Worm (Caenorhabditis elegans) whole organism, L2 larva: Measurements from ENCODE around the gene ocr-3.
A peak's percentile ranks its signal among the peaks of the same experiment; 100 is the strongest.

ENCODE experiments used
- C34F6.9 ChIP-seq: fragments of 150-350 bp; optimal IDR thresholded peaks from 2 replicates; lab custom pipeline; 2014; ENCODE audit warnings: missing biosample characterization, missing genetic modification characterization
- F13H6.1 ChIP-seq: sonication (generic microtip); optimal IDR thresholded peaks from 2 replicates; lab custom pipeline; 2016; ENCODE audit warnings: missing genetic modification characterization, missing compliant biosample characterization
- R02D3.7 ChIP-seq: fragments of 150-350 bp; optimal IDR thresholded peaks from 2 replicates; lab custom pipeline; 2014; ENCODE audit warnings: missing biosample characterization, missing genetic modification characterization
- Y55F3AM.14 ChIP-seq: fragments of 200-800 bp; sonication (Bioruptor generic); optimal IDR thresholded peaks from 2 replicates; lab custom pipeline; 2018; ENCODE audit warnings: mild to moderate bottlenecking, missing genetic modification characterization, missing compliant biosample characterization
- alr-1 ChIP-seq: fragments of 150-350 bp; optimal IDR thresholded peaks from 2 replicates; lab custom pipeline; 2014; ENCODE audit warnings: missing biosample characterization, missing genetic modification characterization
- aly-2 ChIP-seq: fragments of 150-350 bp; optimal IDR thresholded peaks from 2 replicates; lab custom pipeline; 2014; ENCODE audit warnings: missing biosample characterization, missing genetic modification characterization
- ama-1 ChIP-seq: fragments of 150-350 bp; optimal IDR thresholded peaks from 2 replicates; lab custom pipeline; 2018; ENCODE audit warnings: inconsistent platforms
- blmp-1 ChIP-seq: sonication (generic microtip); optimal IDR thresholded peaks from 2 replicates; lab custom pipeline; 2017; ENCODE audit warnings: missing genetic modification characterization, mild to moderate bottlenecking, missing compliant biosample characterization, antibody characterized with exemption, moderate library complexity; ENCODE audit not compliant: insufficient read depth
- ceh-16 ChIP-seq: fragments of 150-350 bp; optimal IDR thresholded peaks from 2 replicates; lab custom pipeline; 2014; ENCODE audit warnings: missing biosample characterization, missing genetic modification characterization
- ceh-82 ChIP-seq: fragments of 150-350 bp; optimal IDR thresholded peaks from 2 replicates; lab custom pipeline; 2014; ENCODE audit warnings: missing biosample characterization, missing genetic modification characterization
- crh-2 ChIP-seq: sonication (generic microtip); optimal IDR thresholded peaks from 2 replicates; lab custom pipeline; 2017; ENCODE audit warnings: missing biosample characterization, missing genetic modification characterization
- egl-27 ChIP-seq: sonication (generic microtip); optimal IDR thresholded peaks from 3 replicates; lab custom pipeline; 2017; ENCODE audit warnings: missing biosample characterization, missing genetic modification reagents, missing genetic modification characterization
- elt-1 ChIP-seq: fragments of 150-350 bp; optimal IDR thresholded peaks from 2 replicates; lab custom pipeline; 2014; ENCODE audit warnings: missing biosample characterization, missing genetic modification characterization
- elt-3 ChIP-seq: sonication (generic microtip); optimal IDR thresholded peaks from 2 replicates; lab custom pipeline; 2017; ENCODE audit warnings: missing biosample characterization, missing genetic modification characterization
- fos-1 ChIP-seq: fragments of 150-350 bp; optimal IDR thresholded peaks from 2 replicates; lab custom pipeline; 2014; ENCODE audit warnings: missing biosample characterization, missing genetic modification characterization
- gmeb-1 ChIP-seq: fragments of 150-350 bp; optimal IDR thresholded peaks from 2 replicates; lab custom pipeline; 2014; ENCODE audit warnings: missing biosample characterization, missing genetic modification characterization
- lin-13 ChIP-seq: fragments of 150-350 bp; optimal IDR thresholded peaks from 2 replicates; lab custom pipeline; 2014; ENCODE audit warnings: missing biosample characterization, missing genetic modification reagents, missing genetic modification characterization
- lin-39 ChIP-seq: fragments of 150-350 bp; optimal IDR thresholded peaks from 2 replicates; lab custom pipeline; 2014; ENCODE audit warnings: missing biosample characterization, missing genetic modification reagents, missing genetic modification characterization
- mab-5 ChIP-seq: fragments of 150-350 bp; optimal IDR thresholded peaks from 2 replicates; lab custom pipeline; 2014; ENCODE audit warnings: missing biosample characterization, missing genetic modification characterization
- mbf-1 ChIP-seq: sonication (generic microtip); optimal IDR thresholded peaks from 2 replicates; lab custom pipeline; 2017; ENCODE audit warnings: missing biosample characterization, missing genetic modification characterization
- mdl-1 ChIP-seq, 2 experiments: fragments of 150-350 bp in 1 of 2; sonication (generic microtip) in 1 of 2; optimal IDR thresholded peaks; 2 replicates each; lab custom pipeline; 2017; ENCODE audit warnings: missing biosample characterization in 2 of 2, missing genetic modification characterization in 2 of 2
- nhr-10 ChIP-seq: sonication (generic microtip); optimal IDR thresholded peaks from 2 replicates; lab custom pipeline; 2017; ENCODE audit warnings: missing biosample characterization, missing genetic modification characterization
- nhr-11 ChIP-seq: fragments of 150-350 bp; optimal IDR thresholded peaks from 2 replicates; lab custom pipeline; 2014; ENCODE audit warnings: missing biosample characterization, missing genetic modification characterization
- nhr-12 ChIP-seq: fragments of 150-350 bp; optimal IDR thresholded peaks from 2 replicates; lab custom pipeline; 2014; ENCODE audit warnings: missing biosample characterization, missing genetic modification characterization
- nhr-129 ChIP-seq: fragments of 150-350 bp; optimal IDR thresholded peaks from 2 replicates; lab custom pipeline; 2014; ENCODE audit warnings: missing biosample characterization, missing genetic modification characterization
- nhr-23 ChIP-seq: fragments of 150-350 bp; optimal IDR thresholded peaks from 2 replicates; lab custom pipeline; 2014; ENCODE audit warnings: missing biosample characterization, missing genetic modification reagents, missing genetic modification characterization
- nhr-237 ChIP-seq: fragments of 150-350 bp; optimal IDR thresholded peaks from 2 replicates; lab custom pipeline; 2014; ENCODE audit warnings: missing biosample characterization, missing genetic modification characterization
- nhr-6 ChIP-seq: fragments of 150-350 bp; optimal IDR thresholded peaks from 2 replicates; lab custom pipeline; 2014; ENCODE audit warnings: missing biosample characterization, missing genetic modification characterization
- nhr-77 ChIP-seq: fragments of 150-350 bp; optimal IDR thresholded peaks from 2 replicates; lab custom pipeline; 2014; ENCODE audit warnings: missing biosample characterization, missing genetic modification characterization
- peb-1 ChIP-seq: fragments of 150-350 bp; optimal IDR thresholded peaks from 2 replicates; lab custom pipeline; 2014; ENCODE audit warnings: missing biosample characterization, missing genetic modification characterization
- sma-3 ChIP-seq: sonication (generic microtip); optimal IDR thresholded peaks from 2 replicates; lab custom pipeline; 2016; ENCODE audit warnings: missing genetic modification reagents, missing genetic modification characterization, missing compliant biosample characterization
- sma-9 ChIP-seq, 2 experiments: fragments of 150-350 bp in 1 of 2; sonication (generic microtip) in 1 of 2; optimal IDR thresholded peaks; 2 replicates each; lab custom pipeline; 2014 to 2016; ENCODE audit warnings: missing genetic modification characterization in 2 of 2, mild to moderate bottlenecking in 1 of 2, missing biosample characterization in 1 of 2, missing compliant biosample characterization in 1 of 2, missing genetic modification reagents in 1 of 2, moderate library complexity in 1 of 2
- snpc-4 ChIP-seq: fragments of 150-350 bp; optimal IDR thresholded peaks from 2 replicates; lab custom pipeline; 2014; ENCODE audit warnings: missing biosample characterization, missing genetic modification characterization
- unc-39 ChIP-seq: fragments of 150-350 bp; optimal IDR thresholded peaks from 2 replicates; lab custom pipeline; 2014; ENCODE audit warnings: missing biosample characterization, missing genetic modification characterization
- unc-55 ChIP-seq: fragments of 150-350 bp; sonication (generic microtip); optimal IDR thresholded peaks from 3 replicates; lab custom pipeline; 2014; ENCODE audit warnings: missing biosample characterization, missing genetic modification reagents, missing genetic modification characterization
- unc-62 ChIP-seq: fragments of 150-350 bp; optimal IDR thresholded peaks from 2 replicates; lab custom pipeline; 2014; ENCODE audit warnings: missing biosample characterization, missing genetic modification reagents, missing genetic modification characterization
- zag-1 ChIP-seq: fragments of 150-350 bp; optimal IDR thresholded peaks from 2 replicates; lab custom pipeline; 2014; ENCODE audit warnings: missing biosample characterization, missing genetic modification characterization
- ztf-11 ChIP-seq: sonication (generic microtip); optimal IDR thresholded peaks from 2 replicates; lab custom pipeline; 2017; ENCODE audit warnings: missing biosample characterization, missing genetic modification characterization
- ztf-4 ChIP-seq: fragments of 150-350 bp; optimal IDR thresholded peaks from 2 replicates; lab custom pipeline; 2014; ENCODE audit warnings: missing biosample characterization, missing genetic modification characterization

The ocr-3 gene

DNA sequence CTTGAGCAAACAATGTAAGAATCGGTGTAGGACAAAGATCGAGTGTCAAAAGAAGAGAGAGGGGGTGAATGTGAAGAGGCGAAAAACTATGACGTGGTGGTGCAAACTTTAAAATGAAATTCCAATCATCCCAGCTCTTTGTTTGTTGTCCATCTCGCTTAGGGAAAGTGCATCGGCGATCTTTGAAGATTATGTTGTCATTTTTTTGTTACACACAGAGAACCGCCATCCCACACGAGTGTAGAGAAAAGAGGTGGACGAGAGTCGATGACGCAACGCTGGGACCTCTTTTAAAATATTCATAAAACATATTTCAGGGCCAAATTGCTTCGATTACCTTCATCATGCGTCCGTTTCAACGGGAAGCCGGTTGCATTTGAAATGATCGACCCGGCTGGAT lies 22.8 kb downstream of the ocr-3 start:
- TF ChIP-seq Y55F3AM.14 (GFP tag; lab: Kevin White, UChicago) (no peak), nhr-23 (tag; lab: Kevin White, UChicago) (no peak), nhr-12 (tag; lab: Kevin White, UChicago) (no peak), ztf-11 (tag; lab: Kevin White, UChicago) (no peak), R02D3.7 (tag; lab: Kevin White, UChicago) (no peak), ceh-82 (tag; lab: Kevin White, UChicago) (no peak), crh-2 (tag; lab: Kevin White, UChicago) (peak; percentile 14), unc-55 (peak; percentile 61), peb-1 (tag; lab: Kevin White, UChicago) (no peak), ceh-16 (no peak), lin-13 (GFP tag; lab: Kevin White, UChicago) (no peak), unc-62 (GFP tag; lab: Kevin White, UChicago) (no peak), fos-1 (no peak), sma-3 (GFP tag; lab: Kevin White, UChicago) (no peak), nhr-77 (no peak), C34F6.9 (tag; lab: Kevin White, UChicago) (no peak), elt-1 (tag; lab: Kevin White, UChicago) (no peak), F13H6.1 (peak; percentile 11), nhr-10 (no peak), sma-9 (GFP tag; optimal IDR thresholded peaks at IDR 0.05; lab: Kevin White, UChicago) (peak; percentile 8), sma-9 (tag; optimal IDR thresholded peaks at IDR 0.05; lab: Kevin White, UChicago) (no peak), blmp-1 (no peak), nhr-237 (tag; lab: Kevin White, UChicago) (no peak), egl-27 (tag; lab: Kevin White, UChicago) (no peak), ama-1 (no peak), mdl-1 (tag; optimal IDR thresholded peaks at IDR 0.05; lab: Kevin White, UChicago) (no peak), elt-3 (tag; lab: Kevin White, UChicago) (no peak), nhr-6 (tag; lab: Kevin White, UChicago) (no peak), nhr-129 (no peak)

ce11 chrX:15194283-15194682 lies 25.8 kb downstream of the ocr-3 start, which contains the start of gene phat-6:
phat-6 (minus strand) TSS chrX:15194383.
- TF ChIP-seq R02D3.7 (tag; lab: Kevin White, UChicago) (no peak), sma-9 (GFP tag; optimal IDR thresholded peaks at IDR 0.05; lab: Kevin White, UChicago) (peak; percentile 22), sma-9 (tag; optimal IDR thresholded peaks at IDR 0.05; lab: Kevin White, UChicago) (no peak), zag-1 (tag; lab: Kevin White, UChicago) (no peak), unc-39 (no peak), ztf-4 (tag; lab: Kevin White, UChicago) (no peak), blmp-1 (no peak)

ce11 chrX:15199052-15199451 lies 30.5 kb downstream of the ocr-3 start, which contains the start of gene snt-7:
snt-7 (minus strand) TSS chrX:15199152.
- TF ChIP-seq peb-1 (tag; lab: Kevin White, UChicago) (no peak), lin-39 (tag; lab: Kevin White, UChicago) (no peak), sma-3 (GFP tag; lab: Kevin White, UChicago) (no peak), mbf-1 (tag; lab: Kevin White, UChicago) (no peak), nhr-11 (tag; lab: Kevin White, UChicago) (no peak), snpc-4 (tag; lab: Kevin White, UChicago) (no peak), alr-1 (tag; lab: Kevin White, UChicago) (no peak), lin-13 (GFP tag; lab: Kevin White, UChicago) (no peak), elt-3 (tag; lab: Kevin White, UChicago) (no peak), ama-1 (no peak), gmeb-1 (tag; lab: Kevin White, UChicago) (no peak), unc-62 (GFP tag; lab: Kevin White, UChicago) (no peak), mab-5 (no peak), ztf-4 (tag; lab: Kevin White, UChicago) (no peak), fos-1 (no peak), aly-2 (tag; lab: Kevin White, UChicago) (no peak), elt-1 (tag; lab: Kevin White, UChicago) (no peak)
